Fruit fly (Drosophila melanogaster) whole organism, embryonic: ENCODE data around the gene CG31267.

Experiments
- Bdp1 ChIP-seq: fragments of 200-800 bp; sonication (Bioruptor generic); optimal IDR thresholded peaks from 3 replicates; lab custom pipeline; 2016; ENCODE audit warnings: missing biosample characterization, missing genetic modification characterization
- CG10147 ChIP-seq: fragments of 200-800 bp; sonication (Bioruptor generic); optimal IDR thresholded peaks from 2 replicates; lab custom pipeline; 2019; ENCODE audit warnings: missing biosample characterization, mild to moderate bottlenecking, missing genetic modification characterization, moderate library complexity
- CG1024 ChIP-seq: fragments of 200-800 bp; sonication (Bioruptor generic); IDR thresholded peaks from 2 replicates; pipeline ENCODE4 v1.3.6; 2022; ENCODE audit warnings: missing biosample characterization, missing genetic modification characterization
- CG11093 ChIP-seq: fragments of 200-800 bp; sonication (Bioruptor generic); IDR thresholded peaks from 3 replicates; pipeline ENCODE4 v1.3.6; 2022; ENCODE audit warnings: missing biosample characterization, missing genetic modification characterization
- CG12155 ChIP-seq: fragments of 200-800 bp; sonication (Bioruptor generic); optimal IDR thresholded peaks from 3 replicates; lab custom pipeline; 2016; ENCODE audit warnings: missing biosample characterization, missing genetic modification characterization
- CG12744 ChIP-seq: fragments of 200-800 bp; sonication (Bioruptor generic); optimal IDR thresholded peaks from 2 replicates; lab custom pipeline; 2016; ENCODE audit warnings: missing biosample characterization, missing genetic modification characterization
- CG13287 ChIP-seq: fragments of 200-800 bp; sonication (Bioruptor generic); IDR thresholded peaks from 2 replicates; pipeline ENCODE4 v1.3.6; 2022; ENCODE audit warnings: missing biosample characterization, missing genetic modification characterization; ENCODE audit not compliant: partially characterized antibody
- CG14014 ChIP-seq: fragments of 200-800 bp; sonication (Bioruptor generic); IDR thresholded peaks from 2 replicates; pipeline ENCODE4 v1.3.6; 2022; ENCODE audit warnings: missing biosample characterization, missing genetic modification characterization
- CG14441 ChIP-seq: fragments of 200-800 bp; sonication (Bioruptor generic); IDR thresholded peaks from 2 replicates; pipeline ENCODE4 v1.3.6; 2022; ENCODE audit warnings: missing biosample characterization, missing genetic modification characterization
- CG14860 ChIP-seq: fragments of 200-800 bp; sonication (Bioruptor generic); IDR thresholded peaks from 3 replicates; pipeline ENCODE4 v1.3.6; 2022; ENCODE audit warnings: missing biosample characterization, missing genetic modification characterization; ENCODE audit not compliant: partially characterized antibody
- CG14965 ChIP-seq: fragments of 200-800 bp; sonication (Bioruptor generic); optimal IDR thresholded peaks from 2 replicates; lab custom pipeline; 2016; ENCODE audit warnings: missing biosample characterization, missing genetic modification characterization, borderline replicate concordance
- CG15011 ChIP-seq: fragments of 200-800 bp; sonication (Bioruptor generic); optimal IDR thresholded peaks from 3 replicates; lab custom pipeline; 2018; ENCODE audit warnings: missing biosample characterization, mild to moderate bottlenecking, missing genetic modification characterization
- CG15696 ChIP-seq: fragments of 200-800 bp; sonication (Bioruptor generic); optimal IDR thresholded peaks from 2 replicates; lab custom pipeline; 2019; ENCODE audit warnings: missing biosample characterization, mild to moderate bottlenecking, missing genetic modification characterization, moderate library complexity
- CG2199 ChIP-seq: fragments of 200-800 bp; sonication (Bioruptor generic); IDR thresholded peaks from 3 replicates; pipeline ENCODE4 v1.3.6; 2022; ENCODE audit warnings: missing biosample characterization, missing genetic modification characterization
- CG33557 ChIP-seq: fragments of 200-800 bp; sonication (Bioruptor generic); optimal IDR thresholded peaks from 2 replicates; lab custom pipeline; 2019; ENCODE audit warnings: missing biosample characterization, mild to moderate bottlenecking, missing genetic modification characterization, moderate library complexity
- CG4282 ChIP-seq: fragments of 200-800 bp; sonication (Bioruptor generic); optimal IDR thresholded peaks from 2 replicates; lab custom pipeline; 2016; ENCODE audit warnings: missing biosample characterization, missing genetic modification characterization
- CG43689 ChIP-seq: fragments of 200-800 bp; sonication (Bioruptor generic); IDR thresholded peaks from 2 replicates; pipeline ENCODE4 v1.3.6; 2022; ENCODE audit warnings: missing biosample characterization, missing genetic modification characterization
- CG6654 ChIP-seq: fragments of 200-800 bp; sonication (Bioruptor generic); optimal IDR thresholded peaks from 2 replicates; lab custom pipeline; 2017; ENCODE audit warnings: missing biosample characterization, mild to moderate bottlenecking, missing genetic modification characterization
- CG6765 ChIP-seq: fragments of 200-800 bp; sonication (Bioruptor generic); optimal IDR thresholded peaks from 3 replicates; lab custom pipeline; 2017; ENCODE audit warnings: missing biosample characterization, mild to moderate bottlenecking, missing genetic modification characterization
- CG8478 ChIP-seq: fragments of >200 bp; optimal IDR thresholded peaks from 2 replicates; lab custom pipeline; 2018
- CG8765 ChIP-seq: fragments of 200-800 bp; sonication (Bioruptor generic); IDR thresholded peaks from 2 replicates; pipeline ENCODE4 v1.3.6; 2022; ENCODE audit warnings: missing biosample characterization, missing genetic modification characterization
- CTCF ChIP-seq: fragments of 200-800 bp; sonication (Bioruptor generic); optimal IDR thresholded peaks from 2 replicates; lab custom pipeline; 2017; ENCODE audit warnings: missing biosample characterization, mild to moderate bottlenecking, missing genetic modification characterization, moderate library complexity
- Dip3 ChIP-seq: fragments of 200-800 bp; sonication (Bioruptor generic); optimal IDR thresholded peaks from 3 replicates; lab custom pipeline; 2016; ENCODE audit warnings: missing biosample characterization, missing genetic modification characterization
- E2f2 ChIP-seq: fragments of 200-800 bp; sonication (Bioruptor generic); IDR thresholded peaks from 2 replicates; pipeline ENCODE4 v1.3.6; 2022; ENCODE audit warnings: missing biosample characterization, missing genetic modification characterization
- GATAe ChIP-seq: fragments of 200-800 bp; sonication (Bioruptor generic); conservative IDR thresholded peaks from 2 replicates; pipeline ENCODE4 v1.3.6; 2022; ENCODE audit warnings: missing biosample characterization, missing genetic modification characterization
- HLH4C ChIP-seq: fragments of 200-800 bp; sonication (Bioruptor generic); IDR thresholded peaks from 3 replicates; pipeline ENCODE4 v1.3.6; 2022; ENCODE audit warnings: missing biosample characterization, missing genetic modification characterization; ENCODE audit not compliant: partially characterized antibody
- MBD-R2 ChIP-seq: fragments of 200-800 bp; sonication (Bioruptor generic); IDR thresholded peaks from 2 replicates; pipeline ENCODE4 v1.3.6; 2022; ENCODE audit warnings: missing biosample characterization, missing genetic modification characterization
- MESR4 ChIP-seq: fragments of 200-800 bp; sonication (Bioruptor generic); optimal IDR thresholded peaks from 2 replicates; lab custom pipeline; 2018; ENCODE audit warnings: missing biosample characterization, mild to moderate bottlenecking, missing genetic modification characterization, moderate library complexity
- Mrtf ChIP-seq: fragments of 200-800 bp; sonication (Bioruptor generic); IDR thresholded peaks from 3 replicates; pipeline ENCODE4 v1.3.6; 2022; ENCODE audit warnings: missing biosample characterization, missing genetic modification characterization
- NFAT ChIP-seq: fragments of 200-800 bp; sonication (Bioruptor generic); IDR thresholded peaks from 2 replicates; pipeline ENCODE4 v1.3.6; 2022; ENCODE audit warnings: missing biosample characterization, missing genetic modification characterization
- Six4 ChIP-seq: fragments of 200-800 bp; sonication (Bioruptor generic); optimal IDR thresholded peaks from 2 replicates; lab custom pipeline; 2016; ENCODE audit warnings: missing biosample characterization, missing genetic modification characterization
- Stat92E ChIP-seq, 3 experiments: fragments of >200 bp in 2 of 3; fragments of 200-800 bp in 1 of 3; sonication (Bioruptor generic) in 1 of 3; optimal IDR thresholded peaks; 2 replicates each; lab custom pipeline; 2017 to 2019; ENCODE audit warnings: missing biosample characterization in 3 of 3, missing genetic modification characterization in 3 of 3, mild to moderate bottlenecking in 1 of 3, moderate library complexity in 1 of 3
- Tbp ChIP-seq: fragments of >200 bp; optimal IDR thresholded peaks from 2 replicates; lab custom pipeline; 2018; ENCODE audit warnings: missing biosample characterization, missing genetic modification characterization
- Xbp1 ChIP-seq: fragments of 200-800 bp; sonication (Bioruptor generic); optimal IDR thresholded peaks from 3 replicates; lab custom pipeline; 2016; ENCODE audit warnings: missing biosample characterization, mild to moderate bottlenecking, missing genetic modification characterization
- ap ChIP-seq: fragments of 200-800 bp; sonication (Bioruptor generic); IDR thresholded peaks from 2 replicates; pipeline ENCODE4 v1.3.6; 2022; ENCODE audit warnings: missing biosample characterization, missing genetic modification characterization
- br ChIP-seq: fragments of >200 bp; optimal IDR thresholded peaks from 2 replicates; lab custom pipeline; 2017
- cas ChIP-seq: fragments of 200-800 bp; sonication (Bioruptor generic); IDR thresholded peaks from 2 replicates; pipeline ENCODE4 v1.3.6; 2022; ENCODE audit warnings: missing biosample characterization, missing genetic modification characterization
- ci ChIP-seq: fragments of 200-800 bp; sonication (Bioruptor generic); IDR thresholded peaks from 3 replicates; pipeline ENCODE4 v1.3.6; 2022; ENCODE audit warnings: missing biosample characterization, missing genetic modification characterization
- eve ChIP-seq, 2 experiments: fragments of >200 bp; optimal IDR thresholded peaks; 2 replicates each; lab custom pipeline; 2017; ENCODE audit warnings: missing biosample characterization in 2 of 2, missing genetic modification characterization in 2 of 2
- exex ChIP-seq: fragments of 200-800 bp; sonication (Bioruptor generic); optimal IDR thresholded peaks from 4 replicates; lab custom pipeline; 2018; ENCODE audit warnings: missing biosample characterization, mild to moderate bottlenecking, missing genetic modification characterization, moderate library complexity
- gsb-n ChIP-seq: fragments of 200-800 bp; sonication (Bioruptor generic); optimal IDR thresholded peaks from 3 replicates; lab custom pipeline; 2018; ENCODE audit warnings: missing biosample characterization, mild to moderate bottlenecking, missing genetic modification characterization
- lbe ChIP-seq: fragments of 200-800 bp; sonication (Bioruptor generic); optimal IDR thresholded peaks from 2 replicates; lab custom pipeline; 2016; ENCODE audit warnings: missing biosample characterization, mild to moderate bottlenecking, missing genetic modification characterization
- lmd ChIP-seq: fragments of 200-800 bp; sonication (Bioruptor generic); IDR thresholded peaks from 2 replicates; pipeline ENCODE4 v1.3.6; 2022; ENCODE audit warnings: missing biosample characterization, missing genetic modification characterization
- maf-S ChIP-seq: fragments of 200-800 bp; sonication (Bioruptor generic); optimal IDR thresholded peaks from 2 replicates; lab custom pipeline; 2016; ENCODE audit warnings: missing biosample characterization, missing genetic modification characterization
- salm ChIP-seq: fragments of 200-800 bp; sonication (Bioruptor generic); optimal IDR thresholded peaks from 2 replicates; lab custom pipeline; 2018; ENCODE audit warnings: missing biosample characterization, mild to moderate bottlenecking, missing genetic modification characterization
- sisA ChIP-seq: fragments of 200-800 bp; sonication (Bioruptor generic); IDR thresholded peaks from 2 replicates; pipeline ENCODE4 v1.3.6; 2022; ENCODE audit warnings: missing biosample characterization, missing genetic modification characterization
- tap ChIP-seq: fragments of 200-800 bp; optimal IDR thresholded peaks from 3 replicates; lab custom pipeline; 2019; ENCODE audit warnings: missing biosample characterization, mild to moderate bottlenecking, missing genetic modification characterization, moderate library complexity
- trh ChIP-seq: fragments of 200-800 bp; sonication (Bioruptor generic); optimal IDR thresholded peaks from 2 replicates; lab custom pipeline; 2016; ENCODE audit warnings: missing biosample characterization, missing genetic modification characterization
- twi ChIP-seq: fragments of 200-800 bp; optimal IDR thresholded peaks from 2 replicates; lab custom pipeline; 2019; ENCODE audit warnings: missing biosample characterization, mild to moderate bottlenecking, missing genetic modification characterization, moderate library complexity
- zen ChIP-seq: fragments of 200-800 bp; sonication (Bioruptor generic); optimal IDR thresholded peaks from 3 replicates; lab custom pipeline; 2018; ENCODE audit warnings: missing biosample characterization, mild to moderate bottlenecking, missing genetic modification characterization, moderate library complexity

Gene CG31267

DNA sequence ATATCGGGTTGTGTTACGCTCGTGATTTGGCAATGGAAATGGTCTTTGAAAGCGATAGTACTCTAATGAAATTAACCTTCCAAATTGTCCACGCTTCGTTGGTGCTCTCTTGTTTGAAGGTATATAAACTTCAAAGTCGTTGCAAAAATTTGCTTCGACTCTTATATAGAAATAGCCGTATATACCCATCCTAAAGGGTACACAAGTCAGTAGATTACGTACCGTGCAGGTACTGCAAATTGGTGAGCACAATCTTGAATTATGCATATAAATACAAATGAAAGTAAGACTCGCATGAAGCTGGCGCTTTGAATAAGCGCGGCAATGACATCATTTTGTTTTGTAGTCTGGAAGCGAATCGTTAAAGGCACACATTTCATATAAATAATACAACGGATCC lies 17.8 kb upstream of the CG31267 start:
- TF ChIP-seq twi (no peak), lmd (0 out of 2 replicates have a peak, but pooled peaks have one; percentile 21), CG10147 (GFP tag; lab: Kevin White, UChicago) (no peak), lbe (GFP tag; lab: Kevin White, UChicago) (peak; percentile 3), NFAT (GFP tag; lab: Robert Waterston, UW) (no peak), Xbp1 (GFP tag; lab: Kevin White, UChicago) (no peak), br (lab: Kevin White, UChicago) (no peak)

DNA sequence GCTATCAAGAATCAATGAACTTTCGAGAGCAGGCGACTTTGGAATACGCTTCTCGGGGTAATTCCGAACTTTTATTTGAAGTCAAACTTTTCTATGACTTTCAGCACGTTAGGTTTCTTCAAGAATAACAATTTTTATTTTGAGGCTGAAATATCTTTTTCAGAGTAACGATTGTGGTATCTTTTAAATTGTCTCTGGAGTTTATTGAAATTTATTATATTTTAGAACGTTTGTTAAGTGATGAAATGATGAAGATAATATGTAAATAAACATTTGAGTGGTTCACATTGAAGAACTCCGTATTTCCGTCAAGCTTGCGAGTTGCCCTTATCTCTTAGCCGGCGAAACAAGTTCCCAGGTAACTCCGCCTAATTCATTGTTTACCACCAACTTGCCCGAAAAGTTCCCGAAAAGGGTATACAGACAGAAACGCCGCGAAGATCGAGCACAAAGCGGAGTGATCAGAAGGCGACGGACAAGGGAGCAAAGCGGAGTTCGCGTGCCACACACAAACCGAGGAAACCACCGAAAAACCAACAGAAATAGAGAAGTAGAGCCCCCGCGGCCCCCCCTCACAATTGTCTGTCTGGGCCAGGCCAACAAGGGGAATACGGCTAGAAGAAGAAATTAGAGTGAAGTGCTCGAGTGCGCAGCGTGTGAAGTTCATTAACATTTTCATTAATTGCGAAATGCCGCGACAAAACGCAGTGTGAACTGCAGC lies 16.2 kb upstream of the CG31267 start:
- TF ChIP-seq CG14441 (no peak), tap (tag; lab: Kevin White, UChicago) (no peak), Tbp (GFP tag; lab: Kevin White, UChicago) (no peak), salm (tag; lab: Kevin White, UChicago) (no peak), ci (GFP tag; lab: Robert Waterston, UW) (no peak), trh (no peak), sisA (GFP tag; lab: Robert Waterston, UW) (no peak), CG12744 (no peak), CG4282 (no peak), CG8765 (GFP tag; lab: Robert Waterston, UW) (no peak), CG15011 (GFP tag; lab: Kevin White, UChicago) (no peak), maf-S (GFP tag; lab: Kevin White, UChicago) (no peak), ap (GFP tag; lab: Robert Waterston, UW) (no peak), CG11093 (GFP tag; lab: Robert Waterston, UW) (no peak), zen (tag; lab: Kevin White, UChicago) (no peak), CG33557 (GFP tag; lab: Kevin White, UChicago) (no peak), CTCF (GFP tag; lab: Kevin White, UChicago) (no peak), eve (GFP tag; optimal IDR thresholded peaks at IDR 0.05; lab: Kevin White, UChicago) (peak in 1 of 2 experiments; percentile 55), cas (GFP tag; lab: Robert Waterston, UW) (no peak), HLH4C (GFP tag; lab: Robert Waterston, UW) (no peak), CG6765 (GFP tag; lab: Kevin White, UChicago) (no peak), CG12155 (GFP tag; lab: Kevin White, UChicago) (no peak), exex (tag; lab: Kevin White, UChicago) (no peak), Bdp1 (GFP tag; lab: Kevin White, UChicago) (no peak), CG14860 (GFP tag; lab: Robert Waterston, UW) (no peak), CG15696 (tag; lab: Kevin White, UChicago) (no peak), Six4 (GFP tag; lab: Kevin White, UChicago) (no peak), CG1024 (no peak), Dip3 (GFP tag; lab: Kevin White, UChicago) (no peak), CG13287 (GFP tag; lab: Robert Waterston, UW) (no peak), br (lab: Kevin White, UChicago) (no peak), CG6654 (no peak), E2f2 (GFP tag; lab: Robert Waterston, UW) (no peak), gsb-n (tag; lab: Kevin White, UChicago) (peak; percentile 42), CG14965 (GFP tag; lab: Kevin White, UChicago) (no peak), Mrtf (no peak), CG8478 (lab: Kevin White, UChicago) (no peak), CG2199 (GFP tag; lab: Robert Waterston, UW) (peak; percentile 67; the same call in 2 of the 3 replicates), GATAe (GFP tag; lab: Robert Waterston, UW) (no peak), Stat92E (GFP tag; optimal IDR thresholded peaks at IDR 0.05; lab: Kevin White, UChicago) (peak in 1 of 3 experiments; percentile 48), MESR4 (GFP tag; lab: Kevin White, UChicago) (no peak), CG14014 (GFP tag; lab: Robert Waterston, UW) (no peak), CG10147 (GFP tag; lab: Kevin White, UChicago) (no peak), CG43689 (GFP tag; lab: Robert Waterston, UW) (no peak), MBD-R2 (GFP tag; lab: Robert Waterston, UW) (no peak)
